Worm (Caenorhabditis elegans) whole organism, L4 larva: Measurements from ENCODE around the gene ztf-1.

Experiments used
- T26A8.4 ChIP-seq: fragments of 200-800 bp; sonication (Bioruptor generic); IDR thresholded peaks from 2 replicates; pipeline ENCODE4 v1.3.6; 2022; ENCODE audit warnings: missing genetic modification characterization, missing compliant biosample characterization
- Y48G9A.11 ChIP-seq: fragments of 200-800 bp; sonication (Bioruptor generic); IDR thresholded peaks from 2 replicates; pipeline ENCODE4 v1.3.6; 2022; ENCODE audit warnings: missing genetic modification reagents, missing genetic modification characterization, missing compliant biosample characterization
- Y75B8A.6 ChIP-seq: fragments of 200-800 bp; sonication (Bioruptor generic); IDR thresholded peaks from 2 replicates; pipeline ENCODE4 v1.3.6; 2022; ENCODE audit warnings: missing genetic modification reagents, missing genetic modification characterization, missing compliant biosample characterization
- ZK546.5 ChIP-seq, 2 experiments: sonication (generic microtip); optimal IDR thresholded peaks; 2 replicates each; lab custom pipeline; 2017; ENCODE audit warnings: missing biosample characterization in 2 of 2, missing genetic modification characterization in 2 of 2
- ceh-28 ChIP-seq: fragments of 150-350 bp; optimal IDR thresholded peaks from 2 replicates; lab custom pipeline; 2014; ENCODE audit warnings: missing biosample characterization, missing genetic modification reagents, missing genetic modification characterization
- ceh-62 ChIP-seq: sonication (generic microtip); optimal IDR thresholded peaks from 2 replicates; lab custom pipeline; 2017; ENCODE audit warnings: missing biosample characterization, missing genetic modification characterization
- daf-16 ChIP-seq, 3 experiments: sonication (generic microtip); optimal IDR thresholded peaks; 2 replicates each; lab custom pipeline; 2016 to 2017; ENCODE audit warnings: missing genetic modification characterization in 3 of 3, missing genetic modification reagents in 3 of 3, mild to moderate bottlenecking in 2 of 3, missing compliant biosample characterization in 2 of 3, missing biosample characterization in 1 of 3, moderate library complexity in 1 of 3
- daf-19 ChIP-seq: fragments of 200-800 bp; sonication (Bioruptor generic); conservative IDR thresholded peaks from 2 replicates; pipeline ENCODE4 v1.3.6; 2022; ENCODE audit warnings: missing genetic modification characterization, missing compliant biosample characterization
- dpl-1 ChIP-seq: fragments of 150-350 bp; optimal IDR thresholded peaks from 2 replicates; lab custom pipeline; 2014; ENCODE audit warnings: missing biosample characterization, missing genetic modification reagents, missing genetic modification characterization
- duxl-1 ChIP-seq: sonication (generic microtip); optimal IDR thresholded peaks from 2 replicates; lab custom pipeline; 2016; ENCODE audit warnings: mild to moderate bottlenecking, missing genetic modification characterization, moderate library complexity, missing compliant biosample characterization; ENCODE audit not compliant: poor library complexity
- fos-1 ChIP-seq: fragments of 150-350 bp; optimal IDR thresholded peaks from 2 replicates; lab custom pipeline; 2014; ENCODE audit warnings: missing biosample characterization, missing genetic modification characterization
- hif-1 ChIP-seq, 2 experiments: sonication (generic microtip); optimal IDR thresholded peaks; 2 replicates each; lab custom pipeline; 2016 to 2017; ENCODE audit warnings: missing compliant biosample characterization in 2 of 2, missing genetic modification characterization in 2 of 2, missing genetic modification reagents in 2 of 2, missing genotype in 2 of 2, mild to moderate bottlenecking in 1 of 2
- hlh-30 ChIP-seq: sonication (generic microtip); optimal IDR thresholded peaks from 2 replicates; lab custom pipeline; 2017; ENCODE audit warnings: antibody characterized with exemption, mild to moderate bottlenecking, missing genetic modification characterization, missing compliant biosample characterization; ENCODE audit not compliant: insufficient read depth
- lim-7 ChIP-seq: fragments of 200-800 bp; sonication (Bioruptor generic); IDR thresholded peaks from 2 replicates; pipeline ENCODE4 v1.3.6; 2022; ENCODE audit warnings: missing genetic modification characterization, missing compliant biosample characterization
- lin-13 ChIP-seq: fragments of 150-350 bp; optimal IDR thresholded peaks from 2 replicates; lab custom pipeline; 2014; ENCODE audit warnings: missing biosample characterization, missing genetic modification reagents, missing genetic modification characterization
- lsy-2 ChIP-seq, 2 experiments: fragments of 150-350 bp in 1 of 2; sonication (generic microtip) in 1 of 2; optimal IDR thresholded peaks; 2 replicates each; lab custom pipeline; 2014 to 2017; ENCODE audit warnings: missing biosample characterization in 2 of 2, missing genetic modification characterization in 2 of 2
- madf-9 ChIP-seq: fragments of 200-800 bp; sonication (Bioruptor generic); conservative IDR thresholded peaks from 2 replicates; pipeline ENCODE4 v1.3.6; 2022; ENCODE audit warnings: missing genetic modification reagents, missing genetic modification characterization, missing compliant biosample characterization
- mdl-1 ChIP-seq, 2 experiments: fragments of 150-350 bp in 1 of 2; sonication (generic microtip) in 1 of 2; optimal IDR thresholded peaks; 2 replicates each; lab custom pipeline; 2014 to 2017; ENCODE audit warnings: missing biosample characterization in 2 of 2, missing genetic modification characterization in 2 of 2
- mes-2 ChIP-seq: sonication (generic microtip); optimal IDR thresholded peaks from 2 replicates; lab custom pipeline; 2016; ENCODE audit warnings: missing genotype, mild to moderate bottlenecking, missing genetic modification characterization, missing compliant biosample characterization; ENCODE audit not compliant: poor library complexity, severe bottlenecking
- mxl-2 ChIP-seq: fragments of 200-800 bp; sonication (Bioruptor generic); conservative IDR thresholded peaks from 2 replicates; pipeline ENCODE4 v1.3.6; 2022; ENCODE audit warnings: missing genetic modification reagents, missing genetic modification characterization, missing compliant biosample characterization
- nhr-11 ChIP-seq: fragments of 150-350 bp; optimal IDR thresholded peaks from 2 replicates; lab custom pipeline; 2014; ENCODE audit warnings: missing biosample characterization, missing genetic modification characterization
- nhr-237 ChIP-seq: sonication (generic microtip); optimal IDR thresholded peaks from 2 replicates; lab custom pipeline; 2017; ENCODE audit warnings: missing biosample characterization, missing genetic modification characterization
- nhr-48 ChIP-seq: sonication (generic microtip); optimal IDR thresholded peaks from 2 replicates; lab custom pipeline; 2016; ENCODE audit warnings: mild to moderate bottlenecking, missing genetic modification characterization, missing compliant biosample characterization
- pha-4 ChIP-seq, 2 experiments: fragments of 150-350 bp in 1 of 2; fragments of 200-800 bp in 1 of 2; sonication (Bioruptor generic) in 1 of 2; IDR thresholded peaks in 1 of 2; optimal IDR thresholded peaks in 1 of 2; 2 replicates each; pipeline versions ENCODE4 v1.3.6 to Lab custom; 2014 to 2022; ENCODE audit warnings: missing genetic modification characterization in 2 of 2, missing genetic modification reagents in 2 of 2, missing biosample characterization in 1 of 2, missing compliant biosample characterization in 1 of 2
- php-3 ChIP-seq: fragments of 200-800 bp; sonication (Bioruptor generic); IDR thresholded peaks from 2 replicates; pipeline ENCODE4 v1.3.6; 2022; ENCODE audit warnings: missing genetic modification reagents, missing genetic modification characterization, missing compliant biosample characterization
- saeg-2 ChIP-seq: fragments of 200-800 bp; sonication (Bioruptor generic); IDR thresholded peaks from 2 replicates; pipeline ENCODE4 v1.3.6; 2022; ENCODE audit warnings: missing genetic modification reagents, missing genetic modification characterization, missing compliant biosample characterization
- snpc-1.2 ChIP-seq: fragments of 200-800 bp; sonication (Bioruptor generic); IDR thresholded peaks from 2 replicates; pipeline ENCODE4 v1.3.6; 2022; ENCODE audit warnings: missing genetic modification reagents, missing genetic modification characterization, missing compliant biosample characterization
- snpc-4 ChIP-seq: fragments of 150-350 bp; optimal IDR thresholded peaks from 2 replicates; lab custom pipeline; 2014; ENCODE audit warnings: missing biosample characterization, missing genetic modification characterization
- spr-3 ChIP-seq: fragments of 200-800 bp; sonication (Bioruptor generic); optimal IDR thresholded peaks from 2 replicates; lab custom pipeline; 2018; ENCODE audit warnings: mild to moderate bottlenecking, missing genetic modification characterization, missing compliant biosample characterization
- tag-97 ChIP-seq: fragments of 200-800 bp; sonication (Bioruptor generic); IDR thresholded peaks from 2 replicates; pipeline ENCODE4 v1.3.6; 2022; ENCODE audit warnings: missing genetic modification characterization, missing compliant biosample characterization
- unc-62 ChIP-seq, 3 experiments: fragments of 150-350 bp in 1 of 3; sonication (generic microtip); optimal IDR thresholded peaks in 2 of 3; peaks in 1 of 3; 1 replicate in 1 of 3; 2 replicates in 2 of 3; lab custom pipeline; 2014 to 2017; ENCODE audit warnings: missing biosample characterization in 3 of 3, missing genetic modification characterization in 3 of 3, missing genetic modification reagents in 3 of 3, missing genotype in 1 of 3
- zfp-3 ChIP-seq: fragments of 200-800 bp; sonication (Bioruptor generic); conservative IDR thresholded peaks from 2 replicates; pipeline ENCODE4 v1.3.6; 2022; ENCODE audit warnings: missing genetic modification reagents, missing genetic modification characterization, missing compliant biosample characterization

The ztf-1 gene

ce11 chrIII:8792251-8792650, at the start of gene ztf-1:
ztf-1 (minus strand) TSS chrIII:8792351.
- TF ChIP-seq unc-62 (GFP tag; optimal IDR thresholded peaks at IDR 0.05 in 1 of 2; lab: Kevin White, UChicago) (peak in 1 of 2 experiments; percentile 69), unc-62 (tag; optimal IDR thresholded peaks at IDR 0.05; lab: Kevin White, UChicago) (no peak), ceh-28 (no peak)

ce11 chrIII:8839813-8840212, 47.7 kb upstream of the ztf-1 start:
- TF ChIP-seq madf-9 (GFP tag; lab: Robert Waterston, UW) (no peak), unc-62 (GFP tag; optimal IDR thresholded peaks at IDR 0.05 in 1 of 2; lab: Kevin White, UChicago) (peak in 1 of 2 experiments; percentile 83), unc-62 (tag; optimal IDR thresholded peaks at IDR 0.05; lab: Kevin White, UChicago) (no peak), snpc-4 (tag; lab: Kevin White, UChicago) (no peak)

- TF ChIP-seq nhr-11 (tag; lab: Kevin White, UChicago) (no peak), mdl-1 (tag; optimal IDR thresholded peaks at IDR 0.05; lab: Kevin White, UChicago) (no peak), lin-13 (GFP tag; lab: Kevin White, UChicago) (no peak), nhr-237 (tag; lab: Kevin White, UChicago) (no peak), lim-7 (GFP tag; lab: Robert Waterston, UW) (no peak), mxl-2 (GFP tag; lab: Robert Waterston, UW) (no peak), saeg-2 (GFP tag; lab: Robert Waterston, UW) (no peak), tag-97 (GFP tag; lab: Robert Waterston, UW) (no peak), zfp-3 (GFP tag; lab: Robert Waterston, UW) (no peak)
Measured at ce11 chrIII:8838075-8838474, 45.9 kb upstream of the ztf-1 start, which contains the start of gene F44E2.4. F44E2.4 (minus strand) TSS chrIII:8838424.

ce11 chrIII:8831059-8831750, 39.1 kb upstream of the ztf-1 start, which contains the start of gene F44E2.10:
F44E2.10 (minus strand) TSS chrIII:8831109.
- no peak for TF ChIP-seq duxl-1
- no peak for TF ChIP-seq Y48G9A.11 (GFP tag; lab: Robert Waterston, UW)
- no peak for TF ChIP-seq ZK546.5 (tag; optimal IDR thresholded peaks at IDR 0.05; lab: Kevin White, UChicago)
- peak in 1 of 2 experiments; percentile 18 for TF ChIP-seq lsy-2 (tag; optimal IDR thresholded peaks at IDR 0.05; lab: Kevin White, UChicago)
- no peak for TF ChIP-seq pha-4 (GFP tag; IDR thresholded peaks at IDR 0.05; lab: Robert Waterston, UW)
- no peak for TF ChIP-seq pha-4 (tag; optimal IDR thresholded peaks at IDR 0.05; lab: Kevin White, UChicago)
- no peak for TF ChIP-seq spr-3 (GFP tag; lab: Kevin White, UChicago)

- TF ChIP-seq dpl-1 (GFP tag; lab: Kevin White, UChicago) = peak; percentile 13
- TF ChIP-seq ceh-62 (tag; lab: Kevin White, UChicago) = no peak
- TF ChIP-seq hif-1 (tag; optimal IDR thresholded peaks at IDR 0.05; lab: Kevin White, UChicago) = peak in 1 of 2 experiments; percentile 8
- no peak for TF ChIP-seq daf-19
- TF ChIP-seq mes-2 (tag; lab: Kevin White, UChicago) = peak; percentile 82
- TF ChIP-seq lsy-2 (tag; optimal IDR thresholded peaks at IDR 0.05; lab: Kevin White, UChicago) = peak in 1 of 2 experiments; percentile 44
Measured at ce11 chrIII:8829245-8829644, 37.1 kb upstream of the ztf-1 start, which contains the start of gene F44E2.3. F44E2.3 (minus strand) TSS chrIII:8829305.

ce11 chrIII:8827128-8827527, 35.0 kb upstream of the ztf-1 start, which contains the start of gene F54F2.9:
F54F2.9 (minus strand) TSS chrIII:8827228.
- TF ChIP-seq daf-16 (GFP tag; optimal IDR thresholded peaks at IDR 0.05; lab: Kevin White, UChicago) (no peak), daf-16 (tag; optimal IDR thresholded peaks at IDR 0.05; lab: Kevin White, UChicago) (no peak), saeg-2 (GFP tag; lab: Robert Waterston, UW) (no peak), fos-1 (tag; lab: Kevin White, UChicago) (no peak), T26A8.4 (GFP tag; lab: Robert Waterston, UW) (no peak), hlh-30 (tag; lab: Kevin White, UChicago) (no peak), nhr-48 (tag; lab: Kevin White, UChicago) (no peak), mes-2 (tag; lab: Kevin White, UChicago) (no peak), Y75B8A.6 (GFP tag; lab: Robert Waterston, UW) (no peak), php-3 (GFP tag; lab: Robert Waterston, UW) (no peak), snpc-1.2 (no peak)
